Fruit fly (Drosophila melanogaster) whole organism, embryonic: ENCODE data around the gene CG7156.

Experiments used
- Bgb ChIP-seq: fragments of 200-800 bp; sonication (Bioruptor generic); IDR thresholded peaks from 2 replicates; pipeline ENCODE4 v1.3.6; 2022; ENCODE audit warnings: missing biosample characterization, missing genetic modification characterization; ENCODE audit not compliant: partially characterized antibody
- CG11560 ChIP-seq: fragments of 200-800 bp; sonication (Bioruptor generic); IDR thresholded peaks from 3 replicates; pipeline ENCODE4 v1.3.6; 2022; ENCODE audit warnings: missing biosample characterization, missing genetic modification characterization
- CG12104 ChIP-seq: fragments of 200-800 bp; sonication (Bioruptor generic); optimal IDR thresholded peaks from 3 replicates; lab custom pipeline; 2016; ENCODE audit warnings: missing biosample characterization, missing genetic modification characterization
- CG14710 ChIP-seq: fragments of 200-800 bp; sonication (Bioruptor generic); optimal IDR thresholded peaks from 3 replicates; lab custom pipeline; 2019; ENCODE audit warnings: missing biosample characterization, mild to moderate bottlenecking, missing genetic modification characterization, moderate library complexity
- CG16813 ChIP-seq: fragments of 200-800 bp; sonication (Bioruptor generic); IDR thresholded peaks from 3 replicates; pipeline ENCODE4 v1.3.6; 2022; ENCODE audit warnings: missing biosample characterization, missing genetic modification characterization; ENCODE audit not compliant: partially characterized antibody
- CG17361 ChIP-seq: fragments of 200-800 bp; sonication (Bioruptor generic); IDR thresholded peaks from 3 replicates; pipeline ENCODE4 v1.3.6; 2022; ENCODE audit warnings: missing biosample characterization, missing genetic modification characterization
- CG17385 ChIP-seq: fragments of 200-800 bp; sonication (Bioruptor generic); optimal IDR thresholded peaks from 3 replicates; lab custom pipeline; 2018; ENCODE audit warnings: missing biosample characterization, mild to moderate bottlenecking, missing genetic modification characterization
- CG17568 ChIP-seq: fragments of 200-800 bp; sonication (Bioruptor generic); optimal IDR thresholded peaks from 2 replicates; lab custom pipeline; 2018; ENCODE audit warnings: missing biosample characterization, mild to moderate bottlenecking, missing genetic modification characterization, moderate library complexity
- CG2889 ChIP-seq: fragments of 200-800 bp; sonication (Bioruptor generic); IDR thresholded peaks from 3 replicates; pipeline ENCODE4 v1.3.6; 2022; ENCODE audit warnings: missing biosample characterization, missing genetic modification characterization
- CG30431 ChIP-seq: fragments of 200-800 bp; sonication (Bioruptor generic); optimal IDR thresholded peaks from 2 replicates; lab custom pipeline; 2017; ENCODE audit warnings: missing biosample characterization, missing genetic modification characterization
- CG34422 ChIP-seq: fragments of 200-800 bp; sonication (Bioruptor generic); IDR thresholded peaks from 3 replicates; pipeline ENCODE4 v1.3.6; 2022; ENCODE audit warnings: missing biosample characterization, missing genetic modification characterization
- CG4328 ChIP-seq: fragments of 200-800 bp; sonication (Bioruptor generic); optimal IDR thresholded peaks from 3 replicates; lab custom pipeline; 2017; ENCODE audit warnings: missing biosample characterization, missing genetic modification reagents, missing genetic modification characterization
- CG6175 ChIP-seq: fragments of 200-800 bp; sonication (Bioruptor generic); IDR thresholded peaks from 3 replicates; pipeline ENCODE4 v1.3.6; 2022; ENCODE audit warnings: missing biosample characterization, missing genetic modification characterization
- CG7839 ChIP-seq: fragments of 200-800 bp; sonication (Bioruptor generic); optimal IDR thresholded peaks from 3 replicates; lab custom pipeline; 2018; ENCODE audit warnings: missing biosample characterization, mild to moderate bottlenecking, missing genetic modification characterization, moderate library complexity
- CG8478 ChIP-seq: fragments of >200 bp; optimal IDR thresholded peaks from 2 replicates; lab custom pipeline; 2018
- CG8944 ChIP-seq: fragments of 200-800 bp; sonication (Bioruptor generic); optimal IDR thresholded peaks from 3 replicates; lab custom pipeline; 2016; ENCODE audit warnings: missing biosample characterization, missing genetic modification characterization
- Camta ChIP-seq: fragments of 200-800 bp; sonication (Bioruptor generic); optimal IDR thresholded peaks from 2 replicates; lab custom pipeline; 2016; ENCODE audit warnings: missing biosample characterization, missing genetic modification characterization
- Dp ChIP-seq: fragments of 200-800 bp; sonication (Bioruptor generic); optimal IDR thresholded peaks from 2 replicates; lab custom pipeline; 2018; ENCODE audit warnings: missing biosample characterization, mild to moderate bottlenecking, missing genetic modification characterization, moderate library complexity
- Drgx ChIP-seq: fragments of 200-800 bp; sonication (Bioruptor generic); IDR thresholded peaks from 2 replicates; pipeline ENCODE4 v1.3.6; 2022; ENCODE audit warnings: missing biosample characterization, missing genetic modification characterization
- E2f2 ChIP-seq: fragments of 200-800 bp; sonication (Bioruptor generic); IDR thresholded peaks from 2 replicates; pipeline ENCODE4 v1.3.6; 2022; ENCODE audit warnings: missing biosample characterization, missing genetic modification characterization
- Ets65A ChIP-seq: fragments of 200-800 bp; sonication (Bioruptor generic); peaks from one replicate; lab custom pipeline; 2016; ENCODE audit warnings: missing biosample characterization, missing genetic modification characterization
- Fer1 ChIP-seq: fragments of 200-800 bp; sonication (Bioruptor generic); optimal IDR thresholded peaks from 2 replicates; lab custom pipeline; 2017; ENCODE audit warnings: missing biosample characterization, mild to moderate bottlenecking, missing genetic modification characterization
- Hey ChIP-seq: fragments of 200-800 bp; sonication (Bioruptor generic); optimal IDR thresholded peaks from 3 replicates; lab custom pipeline; 2018; ENCODE audit warnings: missing biosample characterization, mild to moderate bottlenecking, missing genetic modification characterization
- MBD-R2 ChIP-seq: fragments of 200-800 bp; sonication (Bioruptor generic); IDR thresholded peaks from 2 replicates; pipeline ENCODE4 v1.3.6; 2022; ENCODE audit warnings: missing biosample characterization, missing genetic modification characterization
- MTF-1 ChIP-seq: fragments of 200-800 bp; sonication (Bioruptor generic); optimal IDR thresholded peaks from 2 replicates; lab custom pipeline; 2018; ENCODE audit warnings: missing biosample characterization, mild to moderate bottlenecking, missing genetic modification characterization, borderline replicate concordance
- Med ChIP-seq: fragments of 200-800 bp; sonication (Bioruptor generic); peaks from one replicate; lab custom pipeline; 2016; ENCODE audit warnings: missing biosample characterization, missing genetic modification characterization, mild to moderate bottlenecking, inconsistent platforms, moderate library complexity
- NK7.1 ChIP-seq: fragments of 200-800 bp; sonication (Bioruptor generic); optimal IDR thresholded peaks from 3 replicates; lab custom pipeline; 2016; ENCODE audit warnings: missing biosample characterization, missing genetic modification characterization
- Nf-YB ChIP-seq: fragments of 200-800 bp; sonication (Bioruptor generic); optimal IDR thresholded peaks from 3 replicates; lab custom pipeline; 2019; ENCODE audit warnings: missing biosample characterization, mild to moderate bottlenecking, missing genetic modification characterization, moderate library complexity
- Ravus ChIP-seq: fragments of 200-800 bp; sonication (Bioruptor generic); IDR thresholded peaks from 2 replicates; pipeline ENCODE4 v1.3.6; 2022; ENCODE audit warnings: missing biosample characterization, missing genetic modification characterization
- Rfx ChIP-seq: fragments of 200-800 bp; sonication (Bioruptor generic); IDR thresholded peaks from 2 replicates; pipeline ENCODE4 v1.3.6; 2022; ENCODE audit warnings: missing biosample characterization, missing genetic modification characterization
- Sin3A ChIP-seq: fragments of >200 bp; optimal IDR thresholded peaks from 2 replicates; lab custom pipeline; 2018
- Sry-δ ChIP-seq: fragments of 200-800 bp; sonication (Bioruptor generic); optimal IDR thresholded peaks from 2 replicates; lab custom pipeline; 2016; ENCODE audit warnings: missing biosample characterization, missing genetic modification characterization
- ab ChIP-seq: fragments of 200-800 bp; sonication (Bioruptor generic); optimal IDR thresholded peaks from 2 replicates; lab custom pipeline; 2016; ENCODE audit warnings: missing biosample characterization, missing genetic modification characterization
- al ChIP-seq: fragments of 200-800 bp; sonication (Bioruptor generic); IDR thresholded peaks from 2 replicates; pipeline ENCODE4 v1.3.6; 2022; ENCODE audit warnings: missing biosample characterization, missing genetic modification characterization
- ase ChIP-seq: fragments of 200-800 bp; sonication (Bioruptor generic); IDR thresholded peaks from 3 replicates; pipeline ENCODE4 v1.3.6; 2022; ENCODE audit warnings: missing biosample characterization, missing genetic modification characterization
- bbx ChIP-seq: fragments of 200-800 bp; sonication (Bioruptor generic); IDR thresholded peaks from 2 replicates; pipeline ENCODE4 v1.3.6; 2022; ENCODE audit warnings: missing biosample characterization, missing genetic modification characterization; ENCODE audit not compliant: partially characterized antibody
- dm ChIP-seq: fragments of 200-800 bp; sonication (Bioruptor generic); optimal IDR thresholded peaks from 3 replicates; lab custom pipeline; 2016; ENCODE audit warnings: missing biosample characterization, missing genetic modification characterization
- exex ChIP-seq: fragments of 200-800 bp; sonication (Bioruptor generic); optimal IDR thresholded peaks from 4 replicates; lab custom pipeline; 2018; ENCODE audit warnings: missing biosample characterization, mild to moderate bottlenecking, missing genetic modification characterization, moderate library complexity
- fru ChIP-seq: fragments of >200 bp; optimal IDR thresholded peaks from 2 replicates; lab custom pipeline; 2017
- gcm ChIP-seq: fragments of 200-800 bp; sonication (Bioruptor generic); optimal IDR thresholded peaks from 2 replicates; lab custom pipeline; 2019; ENCODE audit warnings: missing biosample characterization, mild to moderate bottlenecking, missing genetic modification characterization, moderate library complexity
- ken ChIP-seq: fragments of 200-800 bp; sonication (Bioruptor generic); IDR thresholded peaks from 3 replicates; pipeline ENCODE4 v1.3.6; 2022; ENCODE audit warnings: missing biosample characterization, missing genetic modification characterization
- nerfin-2 ChIP-seq: fragments of 200-800 bp; sonication (Bioruptor generic); IDR thresholded peaks from 2 replicates; pipeline ENCODE4 v1.3.6; 2022; ENCODE audit warnings: missing biosample characterization, missing genetic modification characterization; ENCODE audit not compliant: partially characterized antibody
- p53 ChIP-seq: fragments of 200-800 bp; sonication (Bioruptor generic); optimal IDR thresholded peaks from 2 replicates; lab custom pipeline; 2016; ENCODE audit warnings: missing biosample characterization, missing genetic modification characterization
- ranshi ChIP-seq: fragments of 200-800 bp; sonication (Bioruptor generic); IDR thresholded peaks from 2 replicates; pipeline ENCODE4 v1.3.6; 2022; ENCODE audit warnings: missing biosample characterization, missing genetic modification characterization
- salm ChIP-seq: fragments of 200-800 bp; sonication (Bioruptor generic); optimal IDR thresholded peaks from 2 replicates; lab custom pipeline; 2018; ENCODE audit warnings: missing biosample characterization, mild to moderate bottlenecking, missing genetic modification characterization
- sd ChIP-seq: fragments of 200-800 bp; sonication (Bioruptor generic); optimal IDR thresholded peaks from 3 replicates; lab custom pipeline; 2018; ENCODE audit warnings: missing biosample characterization, mild to moderate bottlenecking, missing genetic modification characterization, moderate library complexity
- sens ChIP-seq: fragments of 200-800 bp; sonication (Bioruptor generic); peaks from one replicate; lab custom pipeline; 2016; ENCODE audit warnings: missing biosample characterization, missing genetic modification characterization
- sim ChIP-seq: fragments of 200-800 bp; sonication (Bioruptor generic); IDR thresholded peaks from 2 replicates; pipeline ENCODE4 v1.3.6; 2022; ENCODE audit warnings: missing biosample characterization, missing genetic modification characterization
- tio ChIP-seq: fragments of 200-800 bp; sonication (Bioruptor generic); optimal IDR thresholded peaks from 2 replicates; lab custom pipeline; 2017; ENCODE audit warnings: missing biosample characterization, missing genetic modification characterization, inconsistent platforms
- trem ChIP-seq: fragments of 200-800 bp; optimal IDR thresholded peaks from 3 replicates; lab custom pipeline; 2019; ENCODE audit warnings: missing biosample characterization, mild to moderate bottlenecking, missing genetic modification characterization, moderate library complexity
- z ChIP-seq: fragments of 200-800 bp; sonication (Bioruptor generic); IDR thresholded peaks from 3 replicates; pipeline ENCODE4 v1.3.6; 2022; ENCODE audit warnings: missing biosample characterization, missing genetic modification characterization

Gene CG7156

dm6 chr3R:18252578-18252977 lies 10.6 kb upstream of the CG7156 start, which contains the start of gene CG12320 (continued):
- TF ChIP-seq Hey (tag; lab: Kevin White, UChicago), result no peak
- TF ChIP-seq dm (GFP tag; lab: Kevin White, UChicago), result no peak
- TF ChIP-seq CG30431 (GFP tag; lab: Kevin White, UChicago), result no peak
- peak; percentile 94 for TF ChIP-seq E2f2 (GFP tag; lab: Robert Waterston, UW)
- TF ChIP-seq NK7.1, result no peak
- TF ChIP-seq CG17361, result no peak
- TF ChIP-seq trem, result peak; percentile 77
- peak; percentile 41 for TF ChIP-seq Sry-δ (GFP tag; lab: Kevin White, UChicago)
- TF ChIP-seq ab (GFP tag; lab: Kevin White, UChicago), result no peak
- no peak for TF ChIP-seq exex (tag; lab: Kevin White, UChicago)
- no peak for TF ChIP-seq tio (GFP tag; lab: Kevin White, UChicago)
- TF ChIP-seq CG17568 (GFP tag; lab: Kevin White, UChicago), result no peak
- peak; percentile 34 for TF ChIP-seq CG14710 (tag; lab: Kevin White, UChicago)
- no peak for TF ChIP-seq MTF-1 (GFP tag; lab: Kevin White, UChicago)
- peak; percentile 50 for TF ChIP-seq gcm (GFP tag; lab: Kevin White, UChicago)
- TF ChIP-seq ken (GFP tag; lab: Robert Waterston, UW), result no peak
- peak; percentile 33; the same call in 1 of the 2 replicates for TF ChIP-seq nerfin-2 (GFP tag; lab: Robert Waterston, UW)
- no peak for TF ChIP-seq fru (lab: Kevin White, UChicago)
- peak; percentile 8 for TF ChIP-seq Sin3A
- no peak for TF ChIP-seq Drgx (GFP tag; lab: Robert Waterston, UW)
- TF ChIP-seq CG16813 (GFP tag; lab: Robert Waterston, UW), result 0 out of 3 replicates have a peak, but pooled peaks have one; percentile 17
- no peak for TF ChIP-seq CG2889 (GFP tag; lab: Robert Waterston, UW)
- no peak for TF ChIP-seq CG34422 (GFP tag; lab: Robert Waterston, UW)
- TF ChIP-seq bbx (GFP tag; lab: Robert Waterston, UW), result no peak
- TF ChIP-seq ranshi (GFP tag; lab: Robert Waterston, UW), result no peak
- peak; percentile 89 for TF ChIP-seq Dp
- no peak for TF ChIP-seq al
- TF ChIP-seq Ets65A, result no peak
- TF ChIP-seq sd (tag; lab: Kevin White, UChicago), result no peak
- peak; percentile 85 for TF ChIP-seq MBD-R2 (GFP tag; lab: Robert Waterston, UW)

dm6 chr3R:18251876-18252275 lies 9.9 kb upstream of the CG7156 start:
- TF ChIP-seq z, result no peak
- no peak for TF ChIP-seq CG4328 (GFP tag; lab: Kevin White, UChicago)
- peak; percentile 53 for TF ChIP-seq CG8478 (lab: Kevin White, UChicago)
- no peak for TF ChIP-seq Nf-YB
- TF ChIP-seq Ravus (GFP tag; lab: Robert Waterston, UW), result no peak
- peak; percentile 31 for TF ChIP-seq Ets65A
- TF ChIP-seq CG6175 (GFP tag; lab: Robert Waterston, UW), result no peak

- peak; percentile 34 for TF ChIP-seq sens (GFP tag; lab: Kevin White, UChicago)
- peak; percentile 60 for TF ChIP-seq Med (GFP tag; lab: Kevin White, UChicago)
- no peak for TF ChIP-seq al
- TF ChIP-seq Ets65A, result peak; percentile 88
Measured at dm6 chr3R:18250815-18251214, 8.9 kb upstream of the CG7156 start, which contains the start of gene CG18598. Gene CG18598, plus strand, starts transcription at chr3R:18251115.

dm6 chr3R:18249268-18249667 lies 7.3 kb upstream of the CG7156 start:
- TF ChIP-seq Bgb (no peak), ase (no peak), Fer1 (GFP tag; lab: Kevin White, UChicago) (no peak), CG11560 (tag; lab: Robert Waterston, UW) (no peak), CG7839 (tag; lab: Kevin White, UChicago) (no peak), salm (tag; lab: Kevin White, UChicago) (no peak), CG12104 (GFP tag; lab: Kevin White, UChicago) (no peak), Camta (GFP tag; lab: Kevin White, UChicago) (no peak), sim (GFP tag; lab: Robert Waterston, UW) (no peak), CG17385 (GFP tag; lab: Kevin White, UChicago) (no peak), Rfx (GFP tag; lab: Robert Waterston, UW) (no peak), CG8944 (GFP tag; lab: Kevin White, UChicago) (no peak), p53 (GFP tag; lab: Kevin White, UChicago) (no peak)
